Fruit fly (Drosophila melanogaster) whole organism, embryonic: ENCODE data around the gene CG43156.

Experiments used
- ATbp ChIP-seq: fragments of 200-800 bp; sonication (Bioruptor generic); optimal IDR thresholded peaks from 2 replicates; lab custom pipeline; 2017; ENCODE audit warnings: missing biosample characterization, mild to moderate bottlenecking, missing genetic modification characterization, missing genetic modification reagents
- Abd-B ChIP-seq: fragments of 200-800 bp; sonication (Bioruptor generic); optimal IDR thresholded peaks from 2 replicates; lab custom pipeline; 2018; ENCODE audit warnings: missing biosample characterization, mild to moderate bottlenecking, missing genetic modification characterization, moderate library complexity
- CG10543 ChIP-seq: fragments of 200-800 bp; sonication (Bioruptor generic); optimal IDR thresholded peaks from 3 replicates; lab custom pipeline; 2017; ENCODE audit warnings: missing biosample characterization, mild to moderate bottlenecking, missing genetic modification characterization, moderate library complexity
- CG3838 ChIP-seq: fragments of 200-800 bp; sonication (Bioruptor generic); optimal IDR thresholded peaks from 3 replicates; lab custom pipeline; 2016; ENCODE audit warnings: missing biosample characterization, missing genetic modification characterization
- E2f2 ChIP-seq: fragments of 200-800 bp; sonication (Bioruptor generic); IDR thresholded peaks from 2 replicates; pipeline ENCODE4 v1.3.6; 2022; ENCODE audit warnings: missing biosample characterization, missing genetic modification characterization
- sisA ChIP-seq: fragments of 200-800 bp; sonication (Bioruptor generic); IDR thresholded peaks from 2 replicates; pipeline ENCODE4 v1.3.6; 2022; ENCODE audit warnings: missing biosample characterization, missing genetic modification characterization

dm6 chrX:11884134-11884533 is 22.5 kb downstream of the CG43156 start:
- TF ChIP-seq E2f2 (GFP tag; lab: Robert Waterston, UW) (no peak), sisA (GFP tag; lab: Robert Waterston, UW) (no peak), Abd-B (GFP tag; lab: Kevin White, UChicago) (no peak), CG10543 (no peak), CG3838 (GFP tag; lab: Kevin White, UChicago) (no peak), ATbp (GFP tag; lab: Kevin White, UChicago) (no peak)
